Worm (Caenorhabditis elegans) whole organism, L4 larva: ENCODE measurements around the gene Y57G11C.52.

Experiments used
- T26A8.4 ChIP-seq: fragments of 200-800 bp; sonication (Bioruptor generic); IDR thresholded peaks from 2 replicates; pipeline ENCODE4 v1.3.6; 2022; ENCODE audit warnings: missing genetic modification characterization, missing compliant biosample characterization
- ces-1 ChIP-seq: fragments of 150-350 bp; sonication (generic microtip); optimal IDR thresholded peaks from 4 replicates; lab custom pipeline; 2014; ENCODE audit warnings: missing biosample characterization, missing genetic modification reagents, missing genetic modification characterization
- mdl-1 ChIP-seq, 2 experiments: fragments of 150-350 bp in 1 of 2; sonication (generic microtip) in 1 of 2; optimal IDR thresholded peaks; 2 replicates each; lab custom pipeline; 2014 to 2017; ENCODE audit warnings: missing biosample characterization in 2 of 2, missing genetic modification characterization in 2 of 2
- vab-7 ChIP-seq: fragments of 200-800 bp; sonication (Bioruptor generic); IDR thresholded peaks from 2 replicates; pipeline ENCODE4 v1.3.6; 2022; ENCODE audit warnings: missing genetic modification reagents, missing genetic modification characterization, missing compliant biosample characterization
- zag-1 ChIP-seq: fragments of 150-350 bp; optimal IDR thresholded peaks from 2 replicates; lab custom pipeline; 2014; ENCODE audit warnings: missing biosample characterization, missing genetic modification characterization

DNA sequence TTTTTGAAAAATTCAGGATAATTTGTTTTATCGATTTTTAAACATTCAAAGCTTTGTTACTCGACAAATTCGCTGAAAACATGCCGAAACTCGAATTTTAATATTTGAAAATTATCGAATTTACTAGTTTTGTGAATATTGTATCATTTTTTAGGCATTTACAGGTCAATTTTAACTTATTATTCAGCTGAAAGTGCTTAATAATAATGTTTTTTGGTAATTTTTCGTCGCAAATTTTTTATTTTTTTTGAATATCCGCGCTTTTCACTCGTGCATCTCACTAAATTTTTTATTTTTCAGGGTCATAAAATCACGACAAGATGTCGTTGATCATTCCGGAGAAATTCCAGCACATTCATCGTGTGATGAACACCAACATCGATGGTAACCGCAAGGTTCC is 28.4 kb upstream of the Y57G11C.52 start, which contains the start of gene rps-18:
- TF ChIP-seq vab-7 (no peak), mdl-1 (tag; optimal IDR thresholded peaks at IDR 0.05; lab: Kevin White, UChicago) (no peak), ces-1 (no peak), zag-1 (tag; lab: Kevin White, UChicago) (no peak), T26A8.4 (GFP tag; lab: Robert Waterston, UW) (no peak)
